Worm (Caenorhabditis elegans) whole organism, L1 larva: ENCODE data around the gene C49F8.3.

Experiments
- F16B12.6 ChIP-seq: fragments of 150-350 bp; optimal IDR thresholded peaks from 2 replicates; lab custom pipeline; 2014; ENCODE audit warnings: missing biosample characterization, missing genetic modification characterization
- aha-1 ChIP-seq: fragments of 150-350 bp; optimal IDR thresholded peaks from 2 replicates; lab custom pipeline; 2014; ENCODE audit warnings: missing biosample characterization, missing genetic modification characterization
- alr-1 ChIP-seq: fragments of 200-800 bp; sonication (Bioruptor generic); optimal IDR thresholded peaks from 2 replicates; lab custom pipeline; 2018; ENCODE audit warnings: borderline replicate concordance, mild to moderate bottlenecking, missing genetic modification characterization, missing compliant biosample characterization
- ama-1 ChIP-seq: fragments of 150-350 bp; optimal IDR thresholded peaks from 2 replicates; lab custom pipeline; 2014
- blmp-1 ChIP-seq: fragments of 150-350 bp; optimal IDR thresholded peaks from 2 replicates; lab custom pipeline; 2014; ENCODE audit warnings: missing biosample characterization, missing genetic modification characterization
- ceh-8 ChIP-seq: fragments of 200-800 bp; sonication (Bioruptor generic); optimal IDR thresholded peaks from 2 replicates; lab custom pipeline; 2018; ENCODE audit warnings: mild to moderate bottlenecking, missing genetic modification characterization, moderate library complexity, missing compliant biosample characterization
- ceh-82 ChIP-seq, 3 experiments: fragments of 150-350 bp in 1 of 3; sonication (generic microtip) in 2 of 3; optimal IDR thresholded peaks; 2 replicates each; lab custom pipeline; 2014 to 2017; ENCODE audit warnings: missing biosample characterization in 3 of 3, missing genetic modification characterization in 3 of 3
- ceh-88 ChIP-seq: fragments of 200-800 bp; sonication (Bioruptor generic); IDR thresholded peaks from 2 replicates; pipeline ENCODE4 v1.3.6; 2022; ENCODE audit warnings: missing genetic modification characterization, missing compliant biosample characterization
- dsc-1 ChIP-seq: sonication (generic microtip); optimal IDR thresholded peaks from 2 replicates; lab custom pipeline; 2016; ENCODE audit warnings: mild to moderate bottlenecking, missing genetic modification characterization, missing compliant biosample characterization
- efl-1 ChIP-seq, 4 experiments: fragments of 150-350 bp; optimal IDR thresholded peaks in 3 of 4; peaks in 1 of 4; 1 replicate in 1 of 4; 2 replicates in 3 of 4; lab custom pipeline; 2014; ENCODE audit warnings: missing biosample characterization in 2 of 4, missing genetic modification characterization in 2 of 4, missing genetic modification reagents in 2 of 4
- elt-3 ChIP-seq, 6 experiments: fragments of 150-350 bp in 1 of 6; sonication (generic microtip); optimal IDR thresholded peaks; 2 replicates each; lab custom pipeline; 2017 to 2018; ENCODE audit warnings: missing biosample characterization in 6 of 6, missing genetic modification characterization in 6 of 6, inconsistent platforms in 1 of 6
- fkh-10 ChIP-seq: sonication (generic microtip); optimal IDR thresholded peaks from 2 replicates; lab custom pipeline; 2017; ENCODE audit warnings: missing biosample characterization, missing genetic modification reagents, missing genetic modification characterization
- fkh-4 ChIP-seq: sonication (generic microtip); optimal IDR thresholded peaks from 2 replicates; lab custom pipeline; 2016; ENCODE audit warnings: missing compliant biosample characterization, missing genetic modification characterization, borderline replicate concordance
- fkh-8 ChIP-seq: sonication (generic microtip); optimal IDR thresholded peaks from 2 replicates; lab custom pipeline; 2016; ENCODE audit warnings: mild to moderate bottlenecking, missing genetic modification characterization, missing compliant biosample characterization
- fos-1 ChIP-seq: fragments of 150-350 bp; optimal IDR thresholded peaks from 2 replicates; lab custom pipeline; 2014; ENCODE audit warnings: missing biosample characterization, missing genetic modification characterization
- grh-1 ChIP-seq: fragments of 200-800 bp; sonication (Bioruptor generic); IDR thresholded peaks from 2 replicates; pipeline ENCODE4 v1.3.6; 2022; ENCODE audit warnings: missing genetic modification reagents, missing genetic modification characterization, missing compliant biosample characterization
- hlh-17 ChIP-seq: fragments of 200-800 bp; sonication (Bioruptor generic); optimal IDR thresholded peaks from 2 replicates; lab custom pipeline; 2018; ENCODE audit warnings: missing genetic modification characterization, mild to moderate bottlenecking, missing compliant biosample characterization, moderate library complexity, borderline replicate concordance
- hlh-4 ChIP-seq: sonication (generic microtip); optimal IDR thresholded peaks from 2 replicates; lab custom pipeline; 2016; ENCODE audit warnings: mild to moderate bottlenecking, missing genetic modification characterization, missing compliant biosample characterization
- isw-1 ChIP-seq: fragments of 200-800 bp; sonication (Bioruptor generic); IDR thresholded peaks from 2 replicates; pipeline ENCODE4 v1.3.6; 2022; ENCODE audit warnings: missing genetic modification characterization, missing compliant biosample characterization
- lin-13 ChIP-seq: fragments of 150-350 bp; optimal IDR thresholded peaks from 2 replicates; lab custom pipeline; 2014; ENCODE audit warnings: missing biosample characterization, missing genetic modification reagents, missing genetic modification characterization
- lin-15B ChIP-seq: fragments of 150-350 bp; sonication (generic microtip); optimal IDR thresholded peaks from 3 replicates; lab custom pipeline; 2014; ENCODE audit warnings: missing biosample characterization, missing genetic modification characterization
- lin-35 ChIP-seq, 2 experiments: fragments of 150-350 bp; optimal IDR thresholded peaks; 2 replicates each; lab custom pipeline; 2014; ENCODE audit warnings: missing biosample characterization in 2 of 2, missing genetic modification characterization in 2 of 2, missing genetic modification reagents in 2 of 2
- lir-3 ChIP-seq: sonication (generic microtip); optimal IDR thresholded peaks from 2 replicates; lab custom pipeline; 2016; ENCODE audit warnings: mild to moderate bottlenecking, missing genetic modification characterization, moderate library complexity, missing compliant biosample characterization; ENCODE audit not compliant: poor library complexity
- lsy-2 ChIP-seq, 2 experiments: fragments of 150-350 bp; optimal IDR thresholded peaks; 2 replicates each; lab custom pipeline; 2014; ENCODE audit warnings: missing biosample characterization in 2 of 2, missing genetic modification characterization in 2 of 2
- mdl-1 ChIP-seq, 2 experiments: fragments of 150-350 bp; optimal IDR thresholded peaks; 2 replicates each; lab custom pipeline; 2014 to 2017; ENCODE audit warnings: missing biosample characterization in 2 of 2, missing genetic modification characterization in 2 of 2, inconsistent platforms in 1 of 2
- mep-1 ChIP-seq: fragments of 150-350 bp; optimal IDR thresholded peaks from 2 replicates; lab custom pipeline; 2014; ENCODE audit warnings: missing biosample characterization, missing genetic modification characterization
- nhr-12 ChIP-seq: sonication (generic microtip); optimal IDR thresholded peaks from 2 replicates; lab custom pipeline; 2017; ENCODE audit warnings: missing biosample characterization, missing genetic modification characterization
- nhr-19 ChIP-seq: fragments of 200-800 bp; sonication (Bioruptor generic); conservative IDR thresholded peaks from 2 replicates; pipeline ENCODE4 v1.3.6; 2022; ENCODE audit warnings: missing genetic modification characterization, missing compliant biosample characterization
- nhr-20 ChIP-seq: sonication (generic microtip); optimal IDR thresholded peaks from 2 replicates; lab custom pipeline; 2016; ENCODE audit warnings: mild to moderate bottlenecking, missing genetic modification characterization, missing compliant biosample characterization
- nhr-237 ChIP-seq: fragments of 150-350 bp; optimal IDR thresholded peaks from 2 replicates; lab custom pipeline; 2014; ENCODE audit warnings: missing biosample characterization, missing genetic modification characterization
- nhr-28 ChIP-seq: fragments of 150-350 bp; optimal IDR thresholded peaks from 2 replicates; lab custom pipeline; 2014; ENCODE audit warnings: missing biosample characterization, missing genetic modification characterization
- nhr-47 ChIP-seq: sonication (generic microtip); optimal IDR thresholded peaks from 2 replicates; lab custom pipeline; 2016; ENCODE audit warnings: mild to moderate bottlenecking, missing genetic modification characterization, moderate library complexity, missing compliant biosample characterization
- nhr-71 ChIP-seq: sonication (generic microtip); optimal IDR thresholded peaks from 2 replicates; lab custom pipeline; 2016; ENCODE audit warnings: mild to moderate bottlenecking, missing genetic modification characterization, moderate library complexity, missing compliant biosample characterization
- nhr-85 ChIP-seq: sonication (generic microtip); peaks from one replicate; lab custom pipeline; 2016; ENCODE audit warnings: missing genetic modification characterization, inconsistent platforms, missing compliant biosample characterization
- nhr-90 ChIP-seq: sonication (generic microtip); optimal IDR thresholded peaks from 2 replicates; lab custom pipeline; 2016; ENCODE audit warnings: mild to moderate bottlenecking, missing genetic modification characterization, missing compliant biosample characterization; ENCODE audit not compliant: poor library complexity
- pag-3 ChIP-seq: sonication (generic microtip); optimal IDR thresholded peaks from 2 replicates; lab custom pipeline; 2017; ENCODE audit warnings: missing genetic modification characterization, mild to moderate bottlenecking, missing compliant biosample characterization, antibody characterized with exemption, borderline replicate concordance; ENCODE audit not compliant: insufficient read depth
- pax-3 ChIP-seq: fragments of 200-800 bp; sonication (Bioruptor generic); optimal IDR thresholded peaks from 2 replicates; lab custom pipeline; 2018; ENCODE audit warnings: mild to moderate bottlenecking, missing genetic modification characterization, moderate library complexity, missing compliant biosample characterization
- skn-1 ChIP-seq: fragments of 150-350 bp; optimal IDR thresholded peaks from 2 replicates; lab custom pipeline; 2014; ENCODE audit warnings: missing biosample characterization, missing genetic modification characterization
- snu-23 ChIP-seq: sonication (generic microtip); optimal IDR thresholded peaks from 2 replicates; lab custom pipeline; 2016; ENCODE audit warnings: missing genetic modification characterization, missing compliant biosample characterization
- sox-4 ChIP-seq: sonication (generic microtip); optimal IDR thresholded peaks from 2 replicates; lab custom pipeline; 2016; ENCODE audit warnings: missing genetic modification characterization, missing compliant biosample characterization
- sptf-1 ChIP-seq: fragments of 150-350 bp; optimal IDR thresholded peaks from 2 replicates; lab custom pipeline; 2014; ENCODE audit warnings: missing biosample characterization, missing genetic modification characterization
- sup-37 ChIP-seq: fragments of 200-800 bp; sonication (Bioruptor generic); optimal IDR thresholded peaks from 2 replicates; lab custom pipeline; 2018; ENCODE audit warnings: mild to moderate bottlenecking, missing genetic modification characterization, missing compliant biosample characterization
- swsn-7 ChIP-seq: sonication (generic microtip); optimal IDR thresholded peaks from 2 replicates; lab custom pipeline; 2016; ENCODE audit warnings: missing genetic modification characterization, missing compliant biosample characterization
- tbx-2 ChIP-seq: sonication (generic microtip); optimal IDR thresholded peaks from 2 replicates; lab custom pipeline; 2016; ENCODE audit warnings: missing genetic modification characterization, missing compliant biosample characterization
- unc-30 ChIP-seq: sonication (generic microtip); optimal IDR thresholded peaks from 2 replicates; lab custom pipeline; 2017; ENCODE audit warnings: missing biosample characterization, missing genetic modification characterization
- unc-62 ChIP-seq: fragments of 150-350 bp; optimal IDR thresholded peaks from 2 replicates; lab custom pipeline; 2014; ENCODE audit warnings: missing biosample characterization, missing genetic modification reagents, missing genetic modification characterization
- unc-86 ChIP-seq: sonication (generic microtip); optimal IDR thresholded peaks from 2 replicates; lab custom pipeline; 2016; ENCODE audit warnings: missing genetic modification characterization, missing compliant biosample characterization
- unc-98 ChIP-seq: fragments of 200-800 bp; sonication (Bioruptor generic); IDR thresholded peaks from 2 replicates; pipeline ENCODE4 v1.3.6; 2022; ENCODE audit warnings: missing genetic modification characterization, missing compliant biosample characterization
- zag-1 ChIP-seq: fragments of 150-350 bp; optimal IDR thresholded peaks from 2 replicates; lab custom pipeline; 2014; ENCODE audit warnings: missing biosample characterization, missing genetic modification characterization
- ztf-11 ChIP-seq, 2 experiments: sonication (generic microtip); optimal IDR thresholded peaks; 2 replicates each; lab custom pipeline; 2016 to 2017; ENCODE audit warnings: missing genetic modification characterization in 2 of 2, missing biosample characterization in 1 of 2, missing compliant biosample characterization in 1 of 2

Gene C49F8.3

DNA sequence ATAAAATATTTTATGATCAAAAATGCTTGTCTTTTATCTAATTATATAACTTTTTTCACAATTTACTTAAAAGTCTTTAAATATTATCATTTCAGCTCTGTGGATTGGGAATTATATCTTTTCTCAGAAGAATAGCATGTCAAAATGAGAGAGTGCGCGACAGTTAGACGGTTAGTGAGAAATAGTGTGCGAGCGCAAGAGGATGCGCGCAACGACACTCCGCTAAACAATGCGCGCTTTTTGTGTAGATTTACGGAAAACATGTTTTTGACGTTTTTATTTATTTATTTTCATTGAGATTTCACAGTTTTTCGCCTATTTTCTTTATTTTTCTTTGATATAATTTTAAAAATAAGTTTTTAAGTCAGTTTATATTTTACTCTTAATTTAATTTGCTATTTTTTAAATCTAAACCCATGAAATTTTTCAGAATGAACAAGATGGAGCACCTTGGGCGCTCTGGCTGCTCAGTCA, 9.2 kb upstream of the C49F8.3 start, which contains the start of gene F02C12.3 (continued):
- TF ChIP-seq ztf-11 (tag; optimal IDR thresholded peaks at IDR 0.05; lab: Kevin White, UChicago) (peak in 1 of 2 experiments; percentile 75), lin-15B (tag; lab: Kevin White, UChicago) (peak; percentile 82), isw-1 (GFP tag; lab: Robert Waterston, UW) (peak; percentile 89), unc-98 (peak; percentile 24; the same call in 1 of the 2 replicates), mep-1 (tag; lab: Kevin White, UChicago) (peak; percentile 91), ceh-88 (GFP tag; lab: Robert Waterston, UW) (peak; percentile 71), fkh-4 (peak; percentile 3), nhr-19 (GFP tag; lab: Robert Waterston, UW) (peak; percentile 96), sptf-1 (tag; lab: Kevin White, UChicago) (no peak), nhr-71 (peak; percentile 97), ama-1 (lab: Kevin White, UChicago) (peak; percentile 9), sup-37 (GFP tag; lab: Kevin White, UChicago) (peak; percentile 56), nhr-28 (tag; lab: Kevin White, UChicago) (no peak), nhr-85 (tag; lab: Kevin White, UChicago) (peak; percentile 97), blmp-1 (tag; lab: Kevin White, UChicago) (peak; percentile 72), lir-3 (tag; lab: Kevin White, UChicago) (peak; percentile 80), zag-1 (tag; lab: Kevin White, UChicago) (no peak), pag-3 (tag; lab: Kevin White, UChicago) (peak; percentile 16), fos-1 (tag; lab: Kevin White, UChicago) (peak; percentile 83), aha-1 (tag; lab: Kevin White, UChicago) (no peak), dsc-1 (tag; lab: Kevin White, UChicago) (peak; percentile 95), unc-30 (tag; lab: Kevin White, UChicago) (no peak), nhr-90 (tag; lab: Kevin White, UChicago) (peak; percentile 95), nhr-237 (tag; lab: Kevin White, UChicago) (peak; percentile 66), swsn-7 (tag; lab: Kevin White, UChicago) (peak; percentile 96), pax-3 (tag; lab: Kevin White, UChicago) (peak; percentile 60), snu-23 (GFP tag; lab: Kevin White, UChicago) (peak; percentile 97), lsy-2 (tag; optimal IDR thresholded peaks at IDR 0.05; lab: Kevin White, UChicago) (peak; percentile 89 to 91), sox-4 (tag; lab: Kevin White, UChicago) (peak; percentile 73), alr-1 (tag; lab: Kevin White, UChicago) (no peak), skn-1 (tag; lab: Kevin White, UChicago) (peak; percentile 89), nhr-12 (tag; lab: Kevin White, UChicago) (no peak), fkh-10 (GFP tag; lab: Kevin White, UChicago) (no peak), ceh-8 (GFP tag; lab: Kevin White, UChicago) (peak; percentile 22), unc-86 (tag; lab: Kevin White, UChicago) (peak; percentile 89), lin-13 (GFP tag; lab: Kevin White, UChicago) (peak; percentile 78)

DNA sequence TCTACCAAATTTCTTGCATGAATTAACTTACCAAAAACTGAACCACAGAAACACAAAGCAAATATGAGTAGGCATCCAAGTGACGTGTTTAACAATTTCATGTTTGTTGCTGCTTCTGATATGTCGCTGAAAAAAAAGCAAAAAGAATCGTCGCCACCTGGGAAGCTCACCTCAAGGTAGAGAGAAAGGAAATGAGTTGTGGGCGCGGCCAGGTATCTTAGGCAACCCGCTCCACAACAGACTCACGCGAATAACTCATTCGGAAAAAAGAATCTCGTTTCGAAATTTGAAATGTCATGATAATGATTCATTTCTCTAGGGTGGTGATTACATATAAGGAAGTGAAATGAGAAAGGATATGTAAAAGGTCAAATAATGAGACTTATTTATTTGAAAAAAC, 7.6 kb upstream of the C49F8.3 start, which contains the start of gene irld-2:
TSS of gene irld-2 (minus strand) at position 101 of the 400 bp plus-strand sequence.
- TF ChIP-seq efl-1 (optimal IDR thresholded peaks at IDR 0.05; lab: Kevin White, UChicago) (no peak), efl-1 (GFP tag; optimal IDR thresholded peaks at IDR 0.05 in 1 of 2; lab: Kevin White, UChicago) (peak in 1 of 2 experiments; percentile 70), hlh-17 (no peak), fkh-8 (peak; percentile 45)

- TF ChIP-seq tbx-2 (tag; lab: Kevin White, UChicago): no peak
- peak; percentile 38 for TF ChIP-seq pag-3 (tag; lab: Kevin White, UChicago)
- TF ChIP-seq grh-1 (GFP tag; lab: Robert Waterston, UW): peak; percentile 25; the same call in 1 of the 2 replicates
- peak; percentile 43 for TF ChIP-seq nhr-20
- no peak for TF ChIP-seq hlh-4 (tag; lab: Kevin White, UChicago)
- no peak for TF ChIP-seq unc-62 (GFP tag; lab: Kevin White, UChicago)
- TF ChIP-seq nhr-71: peak; percentile 22
- TF ChIP-seq nhr-47 (tag; lab: Kevin White, UChicago): no peak
- no peak for TF ChIP-seq ceh-82 (tag; optimal IDR thresholded peaks at IDR 0.05; lab: Kevin White, UChicago)
- TF ChIP-seq mdl-1 (tag; optimal IDR thresholded peaks at IDR 0.05; lab: Kevin White, UChicago): no peak
- no peak for TF ChIP-seq lin-35 (GFP tag; optimal IDR thresholded peaks at IDR 0.05; lab: Kevin White, UChicago)
- TF ChIP-seq F16B12.6 (tag; lab: Kevin White, UChicago): no peak
- TF ChIP-seq elt-3 (tag; optimal IDR thresholded peaks at IDR 0.05; lab: Kevin White, UChicago): peak in 2 of 6 experiments; percentile 8 to 58
Observed at ce11 chrX:13388829-13389228, 1.5 kb upstream of the C49F8.3 start.
